Worm (Caenorhabditis elegans): ENCODE measurements around the gene W05H7.1.

DNA sequence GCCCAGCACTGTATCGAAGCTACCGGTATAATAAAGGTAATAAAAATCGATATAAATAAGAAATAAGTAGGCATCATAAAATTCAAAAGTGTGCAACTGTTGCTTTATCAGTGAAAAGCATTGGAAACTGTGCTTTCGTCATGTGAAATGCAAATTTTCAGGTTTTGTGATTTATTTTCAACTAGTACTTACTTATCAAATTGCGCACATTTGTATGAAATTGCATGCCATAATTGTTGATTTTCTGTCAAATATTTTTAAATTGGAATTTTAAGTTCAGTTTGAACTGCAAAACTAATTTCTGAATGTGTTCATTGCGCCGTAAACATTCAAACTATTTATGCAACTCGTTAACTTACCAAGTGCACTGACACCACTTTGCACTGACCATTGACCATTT is 35.1 kb downstream of the W05H7.1 start, which contains the start of gene D1005.4:
- no peak for TF ChIP-seq sptf-1 (tag; optimal IDR thresholded peaks at IDR 0.05)
- TF ChIP-seq nhr-11 (tag; optimal IDR thresholded peaks at IDR 0.05) = no peak
- TF ChIP-seq unc-86 (tag; optimal IDR thresholded peaks at IDR 0.05) = no peak
- no peak for TF ChIP-seq isw-1 (GFP tag; IDR thresholded peaks at IDR 0.05)
- no peak for TF ChIP-seq mdl-1 (tag; optimal IDR thresholded peaks at IDR 0.05)
- no peak for TF ChIP-seq elt-2 (tag; optimal IDR thresholded peaks at IDR 0.05)

All from whole organism, L1 larva.